Worm (Caenorhabditis elegans) whole organism, mixed stage, embryonic: ENCODE results near the gene mpdu-1.

Experiments
- bed-3 ChIP-seq: fragments of 200-800 bp; sonication (Bioruptor generic); optimal IDR thresholded peaks from 3 replicates; lab custom pipeline; 2018; ENCODE audit warnings: mild to moderate bottlenecking, missing genetic modification characterization, moderate library complexity, missing compliant biosample characterization
- blmp-1 ChIP-seq: fragments of 150-350 bp; optimal IDR thresholded peaks from 2 replicates; lab custom pipeline; 2014; ENCODE audit warnings: missing biosample characterization, missing genetic modification characterization
- ceh-39 ChIP-seq: fragments of 150-350 bp; optimal IDR thresholded peaks from 2 replicates; lab custom pipeline; 2014; ENCODE audit warnings: missing biosample characterization, missing genetic modification characterization
- ceh-43 ChIP-seq: fragments of 200-800 bp; sonication (Bioruptor generic); optimal IDR thresholded peaks from 2 replicates; lab custom pipeline; 2018; ENCODE audit warnings: mild to moderate bottlenecking, missing genetic modification characterization, moderate library complexity, missing compliant biosample characterization
- ceh-83 ChIP-seq: fragments of 200-800 bp; sonication (Bioruptor generic); optimal IDR thresholded peaks from 2 replicates; lab custom pipeline; 2018; ENCODE audit warnings: mild to moderate bottlenecking, missing genetic modification characterization, missing compliant biosample characterization
- ces-1 ChIP-seq: fragments of 150-350 bp; optimal IDR thresholded peaks from 2 replicates; lab custom pipeline; 2014; ENCODE audit warnings: missing biosample characterization, missing genetic modification reagents, missing genetic modification characterization
- cnd-1 ChIP-seq: fragments of 200-800 bp; sonication (Bioruptor generic); optimal IDR thresholded peaks from 2 replicates; lab custom pipeline; 2018; ENCODE audit warnings: mild to moderate bottlenecking, missing genetic modification characterization, missing compliant biosample characterization
- drap-1 ChIP-seq: fragments of 200-800 bp; sonication (Bioruptor generic); optimal IDR thresholded peaks from 3 replicates; lab custom pipeline; 2018; ENCODE audit warnings: mild to moderate bottlenecking, missing genetic modification characterization, missing compliant biosample characterization
- elt-1 ChIP-seq: sonication (generic microtip); optimal IDR thresholded peaks from 2 replicates; lab custom pipeline; 2017; ENCODE audit warnings: missing genetic modification characterization, mild to moderate bottlenecking, missing compliant biosample characterization, antibody characterized with exemption, moderate library complexity, borderline replicate concordance; ENCODE audit not compliant: insufficient read depth
- elt-3 ChIP-seq: fragments of 150-350 bp; optimal IDR thresholded peaks from 2 replicates; lab custom pipeline; 2014; ENCODE audit warnings: missing biosample characterization, missing genetic modification characterization
- flh-1 ChIP-seq: fragments of 200-800 bp; sonication (Bioruptor generic); optimal IDR thresholded peaks from 2 replicates; lab custom pipeline; 2018; ENCODE audit warnings: mild to moderate bottlenecking, missing genetic modification characterization, moderate library complexity, missing compliant biosample characterization
- ham-2 ChIP-seq: fragments of 200-800 bp; sonication (Bioruptor generic); optimal IDR thresholded peaks from 2 replicates; lab custom pipeline; 2018; ENCODE audit warnings: mild to moderate bottlenecking, missing genetic modification characterization, missing compliant biosample characterization
- hlh-1 ChIP-seq: fragments of 150-350 bp; optimal IDR thresholded peaks from 2 replicates; lab custom pipeline; 2014; ENCODE audit warnings: missing biosample characterization, missing genetic modification reagents, missing genetic modification characterization
- lin-13 ChIP-seq: fragments of 150-350 bp; optimal IDR thresholded peaks from 2 replicates; lab custom pipeline; 2014; ENCODE audit warnings: missing biosample characterization, missing genetic modification characterization
- lin-32 ChIP-seq: fragments of 200-800 bp; sonication (Bioruptor generic); optimal IDR thresholded peaks from 2 replicates; lab custom pipeline; 2018; ENCODE audit warnings: mild to moderate bottlenecking, missing genetic modification characterization, missing compliant biosample characterization
- lsy-2 ChIP-seq: fragments of 150-350 bp; optimal IDR thresholded peaks from 2 replicates; lab custom pipeline; 2014; ENCODE audit warnings: missing biosample characterization, missing genetic modification characterization
- mep-1 ChIP-seq: fragments of 150-350 bp; optimal IDR thresholded peaks from 2 replicates; lab custom pipeline; 2017; ENCODE audit warnings: missing biosample characterization, missing genetic modification reagents, missing genetic modification characterization, inconsistent platforms
- mls-2 ChIP-seq: sonication (generic microtip); optimal IDR thresholded peaks from 2 replicates; lab custom pipeline; 2016; ENCODE audit warnings: mild to moderate bottlenecking, missing genetic modification characterization, moderate library complexity, missing compliant biosample characterization
- nhr-12 ChIP-seq: fragments of 150-350 bp; optimal IDR thresholded peaks from 2 replicates; lab custom pipeline; 2014; ENCODE audit warnings: missing biosample characterization, missing genetic modification characterization
- nhr-2 ChIP-seq: fragments of 150-350 bp; optimal IDR thresholded peaks from 2 replicates; lab custom pipeline; 2014; ENCODE audit warnings: missing biosample characterization, missing genetic modification characterization
- nhr-237 ChIP-seq: fragments of 150-350 bp; optimal IDR thresholded peaks from 2 replicates; lab custom pipeline; 2014; ENCODE audit warnings: missing biosample characterization, missing genetic modification characterization
- nhr-28 ChIP-seq: fragments of 150-350 bp; optimal IDR thresholded peaks from 2 replicates; lab custom pipeline; 2014; ENCODE audit warnings: missing biosample characterization, missing genetic modification characterization
- nhr-76 ChIP-seq: sonication (generic microtip); optimal IDR thresholded peaks from 2 replicates; lab custom pipeline; 2017; ENCODE audit warnings: missing biosample characterization, missing genetic modification characterization
- pha-4 ChIP-seq: fragments of 150-350 bp; optimal IDR thresholded peaks from 2 replicates; lab custom pipeline; 2018; ENCODE audit warnings: missing biosample characterization, missing genetic modification reagents, missing genetic modification characterization
- sem-2 ChIP-seq: fragments of 200-800 bp; sonication (Bioruptor generic); optimal IDR thresholded peaks from 2 replicates; lab custom pipeline; 2018; ENCODE audit warnings: mild to moderate bottlenecking, missing genetic modification characterization, missing compliant biosample characterization
- snpc-4 ChIP-seq: fragments of 150-350 bp; optimal IDR thresholded peaks from 2 replicates; lab custom pipeline; 2014; ENCODE audit warnings: missing biosample characterization, missing genetic modification characterization
- sptf-1 ChIP-seq: sonication (generic microtip); optimal IDR thresholded peaks from 2 replicates; lab custom pipeline; 2017; ENCODE audit warnings: mild to moderate bottlenecking, missing genetic modification characterization, moderate library complexity, missing compliant biosample characterization
- unc-120 ChIP-seq: sonication (generic microtip); optimal IDR thresholded peaks from 2 replicates; lab custom pipeline; 2017; ENCODE audit warnings: missing genetic modification characterization, missing compliant biosample characterization; ENCODE audit not compliant: poor library complexity, severe bottlenecking
- unc-39 ChIP-seq: fragments of 150-350 bp; optimal IDR thresholded peaks from 2 replicates; lab custom pipeline; 2014; ENCODE audit warnings: missing biosample characterization, missing genetic modification characterization
- unc-62 ChIP-seq: fragments of 150-350 bp; optimal IDR thresholded peaks from 2 replicates; lab custom pipeline; 2014; ENCODE audit warnings: missing biosample characterization, missing genetic modification reagents, missing genetic modification characterization
- zip-8 ChIP-seq: fragments of 150-350 bp; optimal IDR thresholded peaks from 2 replicates; lab custom pipeline; 2014; ENCODE audit warnings: missing biosample characterization, missing genetic modification characterization
- ztf-11 ChIP-seq: fragments of 150-350 bp; optimal IDR thresholded peaks from 2 replicates; lab custom pipeline; 2014; ENCODE audit warnings: missing biosample characterization, missing genetic modification characterization

The mpdu-1 gene

ce11 chrV:8375849-8376248 lies 16.9 kb upstream of the mpdu-1 start, which contains the start of gene F38E1.3:
Gene F38E1.3 (plus strand): TSS chrV:8376149.
- TF ChIP-seq zip-8 (tag; lab: Kevin White, UChicago) (no peak), ham-2 (GFP tag; lab: Kevin White, UChicago) (no peak), lin-13 (tag; lab: Kevin White, UChicago) (no peak), mls-2 (tag; lab: Kevin White, UChicago) (no peak), unc-120 (tag; lab: Kevin White, UChicago) (no peak), sem-2 (GFP tag; lab: Kevin White, UChicago) (no peak), ceh-83 (GFP tag; lab: Kevin White, UChicago) (no peak), cnd-1 (no peak), pha-4 (tag; lab: Kevin White, UChicago) (no peak), bed-3 (no peak), sptf-1 (tag; lab: Kevin White, UChicago) (no peak), nhr-28 (tag; lab: Kevin White, UChicago) (no peak), unc-62 (GFP tag; lab: Kevin White, UChicago) (no peak), snpc-4 (tag; lab: Kevin White, UChicago) (no peak), lsy-2 (tag; lab: Kevin White, UChicago) (no peak), flh-1 (GFP tag; lab: Kevin White, UChicago) (no peak), ztf-11 (no peak), lin-32 (no peak)

ce11 chrV:8375419-8375818 lies 16.5 kb upstream of the mpdu-1 start, which contains the start of gene F38E1.10:
Gene F38E1.10 (minus strand): TSS chrV:8375519.
- TF ChIP-seq nhr-237 (tag; lab: Kevin White, UChicago) (no peak), nhr-2 (tag; lab: Kevin White, UChicago) (no peak), unc-39 (tag; lab: Kevin White, UChicago) (no peak), lin-13 (tag; lab: Kevin White, UChicago) (no peak), flh-1 (GFP tag; lab: Kevin White, UChicago) (no peak), lsy-2 (tag; lab: Kevin White, UChicago) (no peak), bed-3 (no peak), drap-1 (GFP tag; lab: Kevin White, UChicago) (no peak), elt-3 (tag; lab: Kevin White, UChicago) (no peak), nhr-76 (tag; lab: Kevin White, UChicago) (no peak), ces-1 (GFP tag; lab: Kevin White, UChicago) (no peak), mep-1 (tag; lab: Kevin White, UChicago) (no peak), mls-2 (tag; lab: Kevin White, UChicago) (no peak), nhr-28 (tag; lab: Kevin White, UChicago) (no peak), ceh-43 (GFP tag; lab: Kevin White, UChicago) (no peak), snpc-4 (tag; lab: Kevin White, UChicago) (no peak)

ce11 chrV:8370705-8371104 lies 11.7 kb upstream of the mpdu-1 start, which contains the start of gene gpa-2:
Gene gpa-2 (plus strand): TSS chrV:8371005.
- TF ChIP-seq unc-62 (GFP tag; lab: Kevin White, UChicago) (no peak), mep-1 (tag; lab: Kevin White, UChicago) (no peak), ces-1 (GFP tag; lab: Kevin White, UChicago) (no peak), ceh-39 (tag; lab: Kevin White, UChicago) (no peak), elt-1 (tag; lab: Kevin White, UChicago) (no peak), sem-2 (GFP tag; lab: Kevin White, UChicago) (no peak), nhr-237 (tag; lab: Kevin White, UChicago) (no peak), nhr-12 (tag; lab: Kevin White, UChicago) (no peak), blmp-1 (no peak), lin-13 (tag; lab: Kevin White, UChicago) (no peak)

- TF ChIP-seq mep-1 (tag; lab: Kevin White, UChicago) (no peak), snpc-4 (tag; lab: Kevin White, UChicago) (no peak), nhr-76 (tag; lab: Kevin White, UChicago) (no peak)
Measured at ce11 chrV:8359792-8360191, 829 bp upstream of the mpdu-1 start, which contains the start of gene F38E1.6. Gene F38E1.6 (plus strand): TSS chrV:8360092.

ce11 chrV:8358702-8359101 lies 261 bp downstream of the mpdu-1 start:
- TF ChIP-seq blmp-1: no peak
- no peak for TF ChIP-seq lsy-2 (tag; lab: Kevin White, UChicago)
- TF ChIP-seq flh-1 (GFP tag; lab: Kevin White, UChicago): no peak
- no peak for TF ChIP-seq ztf-11
- no peak for TF ChIP-seq unc-39 (tag; lab: Kevin White, UChicago)
- TF ChIP-seq snpc-4 (tag; lab: Kevin White, UChicago): no peak
- TF ChIP-seq hlh-1 (tag; lab: Kevin White, UChicago): no peak
- no peak for TF ChIP-seq lin-13 (tag; lab: Kevin White, UChicago)
- no peak for TF ChIP-seq nhr-2 (tag; lab: Kevin White, UChicago)
- no peak for TF ChIP-seq lin-32
- TF ChIP-seq pha-4 (tag; lab: Kevin White, UChicago): no peak
- TF ChIP-seq unc-120 (tag; lab: Kevin White, UChicago): no peak
- no peak for TF ChIP-seq elt-1 (tag; lab: Kevin White, UChicago)
- no peak for TF ChIP-seq drap-1 (GFP tag; lab: Kevin White, UChicago)
- TF ChIP-seq ces-1 (GFP tag; lab: Kevin White, UChicago): no peak
- no peak for TF ChIP-seq ceh-83 (GFP tag; lab: Kevin White, UChicago)
- TF ChIP-seq ceh-39 (tag; lab: Kevin White, UChicago): no peak
- TF ChIP-seq zip-8 (tag; lab: Kevin White, UChicago): no peak
- TF ChIP-seq elt-3 (tag; lab: Kevin White, UChicago): no peak
- TF ChIP-seq, all 35 proteins: peak for 0
